Fruit fly (Drosophila melanogaster) whole organism, pupa: ENCODE data around the gene CG2202.

Source experiments
- CG34367 ChIP-seq: fragments of 200-800 bp; sonication (Bioruptor generic); optimal IDR thresholded peaks from 2 replicates; lab custom pipeline; 2018; ENCODE audit warnings: missing biosample characterization, mild to moderate bottlenecking, missing genetic modification characterization
- CG4496 ChIP-seq: fragments of 200-800 bp; sonication (Bioruptor generic); IDR thresholded peaks from 3 replicates; pipeline ENCODE4 v1.3.6; 2022; ENCODE audit warnings: missing biosample characterization, missing genetic modification characterization
- CG9948 ChIP-seq: fragments of 200-800 bp; sonication (Bioruptor generic); optimal IDR thresholded peaks from 2 replicates; lab custom pipeline; 2018; ENCODE audit warnings: missing biosample characterization, mild to moderate bottlenecking, missing genetic modification characterization, moderate library complexity
- EcR ChIP-seq: fragments of 200-800 bp; sonication (Bioruptor generic); optimal IDR thresholded peaks from 3 replicates; lab custom pipeline; 2019; ENCODE audit warnings: missing biosample characterization, missing genetic modification characterization, mild to moderate bottlenecking, moderate library complexity, missing genetic modification reagents
- Pif1A ChIP-seq: fragments of 200-800 bp; sonication (Bioruptor generic); optimal IDR thresholded peaks from 3 replicates; lab custom pipeline; 2016; ENCODE audit warnings: missing biosample characterization, missing genetic modification characterization
- gl ChIP-seq: fragments of 200-800 bp; sonication (Bioruptor generic); optimal IDR thresholded peaks from 2 replicates; lab custom pipeline; 2018; ENCODE audit warnings: missing biosample characterization, mild to moderate bottlenecking, missing genetic modification characterization

dm6 chrX:10869045-10869444 is 20.5 kb downstream of the CG2202 start, which contains the start of gene CG2157:
- TF ChIP-seq CG4496 (GFP tag; lab: Robert Waterston, UW) (no peak), Pif1A (no peak), CG9948 (tag; lab: Kevin White, UChicago) (no peak), EcR (no peak), CG34367 (no peak), gl (no peak)
